Worm (Caenorhabditis elegans) whole organism, L4/young adult: ENCODE results near the gene sre-12.

ENCODE experiments used
- W03F9.2 ChIP-seq: fragments of 150-350 bp; optimal IDR thresholded peaks from 2 replicates; lab custom pipeline; 2014; ENCODE audit warnings: missing biosample characterization, missing genetic modification characterization
- dao-5 ChIP-seq: sonication (generic microtip); optimal IDR thresholded peaks from 2 replicates; lab custom pipeline; 2016; ENCODE audit warnings: missing genotype, missing genetic modification characterization, moderate library complexity, missing compliant biosample characterization
- him-1 ChIP-seq: sonication (generic microtip); optimal IDR thresholded peaks from 2 replicates; lab custom pipeline; 2016; ENCODE audit warnings: missing genotype, missing genetic modification reagents, missing genetic modification characterization, missing compliant biosample characterization

DNA sequence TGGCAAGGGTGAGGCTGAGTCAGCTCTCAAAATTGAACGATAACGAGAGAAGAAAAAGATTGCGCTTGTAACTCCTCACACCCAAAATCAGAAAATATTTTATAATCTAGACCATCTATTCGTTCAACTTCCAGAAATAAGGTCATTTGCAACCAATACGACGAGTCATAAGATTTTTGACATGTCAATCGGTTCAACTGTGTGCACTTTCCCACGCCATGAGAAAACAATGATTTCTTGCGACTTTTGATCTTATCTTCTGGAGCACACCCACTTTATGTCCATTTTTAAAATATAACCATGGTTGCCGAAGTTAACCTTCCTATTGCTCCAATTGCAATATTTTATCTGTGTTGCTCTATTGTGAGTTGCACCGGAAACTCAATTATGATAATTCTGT is 38.1 kb upstream of the sre-12 start, which contains the start of gene srsx-32:
- no peak for TF ChIP-seq him-1
- TF ChIP-seq W03F9.2 (tag; lab: Kevin White, UChicago): no peak
- TF ChIP-seq dao-5 (tag; lab: Kevin White, UChicago): no peak
